Worm (Caenorhabditis elegans): ENCODE measurements around the gene T04F8.2.

Gene T04F8.2

ce11 chrX:11693092-11693491 lies 36.7 kb upstream of the T04F8.2 start, which contains the start of gene smcl-1:
Gene smcl-1, plus strand, starts transcription at chrX:11693464.
- TF ChIP-seq tbx-2 (tag; optimal IDR thresholded peaks at IDR 0.05) (peak; percentile 57), C08G9.2 (tag; optimal IDR thresholded peaks at IDR 0.05) (peak; percentile 42), ceh-6 (GFP tag; optimal IDR thresholded peaks at IDR 0.05) (no peak), ets-4 (tag; optimal IDR thresholded peaks at IDR 0.05) (peak; percentile 42), ceh-2 (tag; optimal IDR thresholded peaks at IDR 0.05) (peak; percentile 56), unc-3 (GFP tag; conservative IDR thresholded peaks at IDR 0.05) (no peak), unc-3 (tag; optimal IDR thresholded peaks at IDR 0.05) (no peak), ceh-31 (tag; optimal IDR thresholded peaks at IDR 0.05) (peak; percentile 74), nfya-1 (tag; optimal IDR thresholded peaks at IDR 0.05) (peak; percentile 41), elt-2 (tag; optimal IDR thresholded peaks at IDR 0.05) (no peak), sdc-2 (tag; optimal IDR thresholded peaks at IDR 0.05) (peak; percentile 3)

- no peak for TF ChIP-seq hlh-13 (GFP tag; optimal IDR thresholded peaks at IDR 0.05)
- no peak for TF ChIP-seq ets-4 (tag; optimal IDR thresholded peaks at IDR 0.05)
- TF ChIP-seq hlh-15 (tag; optimal IDR thresholded peaks at IDR 0.05), result no peak
- TF ChIP-seq ceh-45 (GFP tag; IDR thresholded peaks at IDR 0.05), result no peak
- TF ChIP-seq ceh-9 (tag; optimal IDR thresholded peaks at IDR 0.05), result no peak
- TF ChIP-seq Y22D7AL.16 (tag; optimal IDR thresholded peaks at IDR 0.05), result no peak
- no peak for TF ChIP-seq zip-5 (tag; optimal IDR thresholded peaks at IDR 0.05)
- no peak for TF ChIP-seq pag-3 (tag; optimal IDR thresholded peaks at IDR 0.05; ENCODE audit: borderline replicate concordance)
- no peak for TF ChIP-seq odd-2 (tag; optimal IDR thresholded peaks at IDR 0.05)
- TF ChIP-seq che-1 (tag; optimal IDR thresholded peaks at IDR 0.05), result no peak
- no peak for TF ChIP-seq ceh-34 (tag; optimal IDR thresholded peaks at IDR 0.05)
- no peak for TF ChIP-seq dmd-4 (tag; optimal IDR thresholded peaks at IDR 0.05; ENCODE audit: borderline replicate concordance)
- TF ChIP-seq ref-2 (tag; optimal IDR thresholded peaks at IDR 0.05), result no peak
These were observed 33.7 kb upstream of the T04F8.2 start, which contains the start of the genes C44C10.10 and C44C10.5 for ce11 chrX:11690014-11690591. Gene C44C10.10, plus strand, starts transcription at chrX:11690314. Gene C44C10.5, plus strand, starts transcription at chrX:11690541.

DNA sequence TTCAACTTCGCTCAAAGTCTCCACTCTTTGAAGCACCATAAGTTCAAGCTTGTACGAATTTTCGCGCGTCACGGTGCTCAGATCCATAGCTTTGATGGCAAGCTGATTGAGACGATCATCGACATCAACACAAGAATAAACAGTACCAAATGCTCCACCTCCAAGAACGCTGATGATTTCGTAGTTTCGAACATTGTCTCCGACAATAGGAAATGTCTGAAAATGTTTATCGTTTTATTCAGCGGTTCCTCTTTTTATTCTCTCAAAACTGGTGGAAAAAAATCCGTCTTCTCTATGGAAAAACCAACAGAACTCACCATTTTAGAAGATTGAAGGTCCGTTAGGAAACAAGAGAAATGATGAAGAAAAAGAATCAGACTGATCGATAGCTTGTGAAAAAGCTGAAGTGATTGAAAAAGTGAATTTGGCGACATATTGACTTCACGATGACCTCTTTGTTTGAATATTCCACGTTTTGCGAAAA lies 31.5 kb upstream of the T04F8.2 start, which contains the start of gene C44C10.7:
TSS of gene C44C10.7 (minus strand) at position 434 of the 484 bp plus-strand sequence.
- TF ChIP-seq ceh-30 (tag; optimal IDR thresholded peaks at IDR 0.05) (no peak), unc-3 (GFP tag; conservative IDR thresholded peaks at IDR 0.05) (no peak), unc-3 (tag; optimal IDR thresholded peaks at IDR 0.05) (no peak), ceh-18 (tag; optimal IDR thresholded peaks at IDR 0.05) (no peak), sox-2 (GFP tag; IDR thresholded peaks at IDR 0.05) (no peak), ceh-45 (GFP tag; IDR thresholded peaks at IDR 0.05) (no peak), pros-1 (tag; optimal IDR thresholded peaks at IDR 0.05) (no peak), fkh-6 (tag; optimal IDR thresholded peaks at IDR 0.05) (no peak), ceh-2 (tag; optimal IDR thresholded peaks at IDR 0.05) (no peak), ceh-19 (GFP tag; optimal IDR thresholded peaks at IDR 0.05) (no peak), dve-1 (tag; optimal IDR thresholded peaks at IDR 0.05) (no peak), hlh-30 (tag; optimal IDR thresholded peaks at IDR 0.05; ENCODE audit: insufficient read depth) (no peak), lin-11 (tag; optimal IDR thresholded peaks at IDR 0.05) (no peak), ref-2 (tag; optimal IDR thresholded peaks at IDR 0.05) (no peak), fax-1 (tag; optimal IDR thresholded peaks at IDR 0.05) (no peak)

DNA sequence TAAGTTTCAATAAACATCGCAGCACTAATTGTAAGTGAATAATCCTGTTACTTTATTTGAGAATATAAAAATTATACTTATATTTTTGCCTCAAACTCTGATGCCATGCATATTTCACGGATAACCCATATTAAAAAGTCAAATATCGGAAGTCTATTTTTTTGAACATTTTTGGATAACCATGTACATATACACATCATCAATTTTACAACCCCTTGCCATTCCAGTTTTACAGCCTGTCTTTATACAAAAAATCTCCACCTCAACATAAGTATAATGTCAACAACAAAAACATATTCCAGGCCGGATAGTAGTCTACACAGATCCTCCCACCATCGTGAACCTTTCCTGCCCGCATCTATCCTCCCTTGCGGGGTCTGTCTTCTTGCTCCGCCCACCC lies 27.9 kb upstream of the T04F8.2 start, which contains the start of gene hnd-1:
TSS of gene hnd-1 (plus strand) at position 301 of the 400 bp plus-strand sequence.
- TF ChIP-seq ceh-34 (tag; optimal IDR thresholded peaks at IDR 0.05), result no peak
- no peak for TF ChIP-seq hlh-8 (tag; optimal IDR thresholded peaks at IDR 0.05)
- no peak for TF ChIP-seq ref-2 (tag; optimal IDR thresholded peaks at IDR 0.05)
- TF ChIP-seq unc-86 (tag; optimal IDR thresholded peaks at IDR 0.05), result no peak
- TF ChIP-seq hlh-13 (GFP tag; optimal IDR thresholded peaks at IDR 0.05), result no peak
- TF ChIP-seq mec-3 (tag; optimal IDR thresholded peaks at IDR 0.05; ENCODE audit: borderline replicate concordance), result no peak
- no peak for TF ChIP-seq tbx-2 (tag; optimal IDR thresholded peaks at IDR 0.05)
- no peak for TF ChIP-seq hlh-15 (tag; optimal IDR thresholded peaks at IDR 0.05)
- no peak for TF ChIP-seq npax-4 (tag; optimal IDR thresholded peaks at IDR 0.05)
- no peak for TF ChIP-seq ets-4 (tag; optimal IDR thresholded peaks at IDR 0.05)
- TF ChIP-seq odd-2 (tag; optimal IDR thresholded peaks at IDR 0.05), result no peak
- TF ChIP-seq pat-9 (tag; optimal IDR thresholded peaks at IDR 0.05), result no peak
- no peak for TF ChIP-seq pha-4 (tag; optimal IDR thresholded peaks at IDR 0.05)
- TF ChIP-seq hlh-30 (tag; optimal IDR thresholded peaks at IDR 0.05; ENCODE audit: insufficient read depth), result no peak
- TF ChIP-seq unc-55 (GFP tag; optimal IDR thresholded peaks at IDR 0.05), result no peak
- TF ChIP-seq lin-11 (tag; optimal IDR thresholded peaks at IDR 0.05), result no peak
- no peak for TF ChIP-seq ceh-2 (tag; optimal IDR thresholded peaks at IDR 0.05)

All from whole organism, late embryonic.